Fruit fly (Drosophila melanogaster): Measurements from ENCODE around the gene bor.

bor gene

dm6 chr3R:16263522-16264305 is at the start of gene bor, which contains the start of gene asun:
Gene bor (minus strand): TSS chr3R:16264115.
Gene asun (plus strand): TSS chr3R:16264271.
- TF ChIP-seq h (optimal IDR thresholded peaks at IDR 0.05) (no peak), insv (optimal IDR thresholded peaks at IDR 0.05) (no peak), Sin3A (optimal IDR thresholded peaks at IDR 0.05) (no peak), ttk (optimal IDR thresholded peaks at IDR 0.05) (no peak), Myc (optimal IDR thresholded peaks at IDR 0.05) (no peak), psq (optimal IDR thresholded peaks at IDR 0.05) (no peak)

dm6 chr3R:16310081-16310493 is 46.2 kb upstream of the bor start:
- TF ChIP-seq ttk (optimal IDR thresholded peaks at IDR 0.05) (no peak), Sin3A (optimal IDR thresholded peaks at IDR 0.05) (no peak), psq (optimal IDR thresholded peaks at IDR 0.05) (no peak), h (optimal IDR thresholded peaks at IDR 0.05) (no peak), Myc (optimal IDR thresholded peaks at IDR 0.05) (no peak)

- TF ChIP-seq Sin3A (optimal IDR thresholded peaks at IDR 0.05): no peak
- TF ChIP-seq Myc (optimal IDR thresholded peaks at IDR 0.05): no peak
- TF ChIP-seq ttk (optimal IDR thresholded peaks at IDR 0.05): no peak
- TF ChIP-seq psq (optimal IDR thresholded peaks at IDR 0.05): no peak
- TF ChIP-seq h (optimal IDR thresholded peaks at IDR 0.05): no peak
- TF ChIP-seq insv (optimal IDR thresholded peaks at IDR 0.05): no peak
Measured at dm6 chr3R:16309302-16310080, 45.6 kb upstream of the bor start.

- TF ChIP-seq h (optimal IDR thresholded peaks at IDR 0.05): no peak
- no peak for TF ChIP-seq insv (optimal IDR thresholded peaks at IDR 0.05)
- no peak for TF ChIP-seq psq (optimal IDR thresholded peaks at IDR 0.05)
- TF ChIP-seq Sin3A (optimal IDR thresholded peaks at IDR 0.05): no peak
- no peak for TF ChIP-seq ttk (optimal IDR thresholded peaks at IDR 0.05)
- TF ChIP-seq Myc (optimal IDR thresholded peaks at IDR 0.05): no peak
Measured at dm6 chr3R:16308057-16308456, 44.1 kb upstream of the bor start.

dm6 chr3R:16305185-16305989 is 41.5 kb upstream of the bor start, which contains the start of gene Zip89B:
Gene Zip89B (plus strand): TSS chr3R:16305758.
- TF ChIP-seq ttk (optimal IDR thresholded peaks at IDR 0.05): no peak
- no peak for TF ChIP-seq h (optimal IDR thresholded peaks at IDR 0.05)
- no peak for TF ChIP-seq Myc (optimal IDR thresholded peaks at IDR 0.05)
- TF ChIP-seq insv (optimal IDR thresholded peaks at IDR 0.05): no peak
- TF ChIP-seq psq (optimal IDR thresholded peaks at IDR 0.05): no peak
- no peak for TF ChIP-seq Sin3A (optimal IDR thresholded peaks at IDR 0.05)

dm6 chr3R:16295513-16296123 is 31.7 kb upstream of the bor start:
- TF ChIP-seq Sin3A (optimal IDR thresholded peaks at IDR 0.05) (no peak), Myc (optimal IDR thresholded peaks at IDR 0.05) (no peak), insv (optimal IDR thresholded peaks at IDR 0.05) (no peak)

- TF ChIP-seq Sin3A (optimal IDR thresholded peaks at IDR 0.05) (no peak), Myc (optimal IDR thresholded peaks at IDR 0.05) (no peak), ttk (optimal IDR thresholded peaks at IDR 0.05) (no peak), psq (optimal IDR thresholded peaks at IDR 0.05) (no peak), h (optimal IDR thresholded peaks at IDR 0.05) (no peak), insv (optimal IDR thresholded peaks at IDR 0.05) (no peak)
Measured at dm6 chr3R:16290242-16290824, 26.4 kb upstream of the bor start.

- TF ChIP-seq h (optimal IDR thresholded peaks at IDR 0.05) (no peak), insv (optimal IDR thresholded peaks at IDR 0.05) (no peak), Sin3A (optimal IDR thresholded peaks at IDR 0.05) (no peak), ttk (optimal IDR thresholded peaks at IDR 0.05) (no peak), psq (optimal IDR thresholded peaks at IDR 0.05) (no peak), Myc (optimal IDR thresholded peaks at IDR 0.05) (no peak)
Measured at dm6 chr3R:16288714-16289291, 24.9 kb upstream of the bor start.

- no peak for TF ChIP-seq ttk (optimal IDR thresholded peaks at IDR 0.05)
- TF ChIP-seq psq (optimal IDR thresholded peaks at IDR 0.05): no peak
- TF ChIP-seq Sin3A (optimal IDR thresholded peaks at IDR 0.05): no peak
- TF ChIP-seq Myc (optimal IDR thresholded peaks at IDR 0.05): no peak
- no peak for TF ChIP-seq insv (optimal IDR thresholded peaks at IDR 0.05)
- TF ChIP-seq h (optimal IDR thresholded peaks at IDR 0.05): no peak
Measured at dm6 chr3R:16287850-16288249, 23.9 kb upstream of the bor start.

- no peak for TF ChIP-seq ttk (optimal IDR thresholded peaks at IDR 0.05)
- no peak for TF ChIP-seq Myc (optimal IDR thresholded peaks at IDR 0.05)
- no peak for TF ChIP-seq psq (optimal IDR thresholded peaks at IDR 0.05)
- TF ChIP-seq h (optimal IDR thresholded peaks at IDR 0.05): no peak
- TF ChIP-seq Sin3A (optimal IDR thresholded peaks at IDR 0.05): no peak
- no peak for TF ChIP-seq insv (optimal IDR thresholded peaks at IDR 0.05)
Measured at dm6 chr3R:16287171-16287570, 23.3 kb upstream of the bor start.
